Fruit fly (Drosophila melanogaster) whole organism: ENCODE results near the gene alpha-Man-Ia.

Experiments used
- CG8478 ChIP-seq: fragments of >200 bp; optimal IDR thresholded peaks from 2 replicates; lab custom pipeline; 2018; ENCODE audit warnings: inconsistent platforms
- pan ChIP-seq: fragments of >200 bp; optimal IDR thresholded peaks from 2 replicates; lab custom pipeline; 2017

DNA sequence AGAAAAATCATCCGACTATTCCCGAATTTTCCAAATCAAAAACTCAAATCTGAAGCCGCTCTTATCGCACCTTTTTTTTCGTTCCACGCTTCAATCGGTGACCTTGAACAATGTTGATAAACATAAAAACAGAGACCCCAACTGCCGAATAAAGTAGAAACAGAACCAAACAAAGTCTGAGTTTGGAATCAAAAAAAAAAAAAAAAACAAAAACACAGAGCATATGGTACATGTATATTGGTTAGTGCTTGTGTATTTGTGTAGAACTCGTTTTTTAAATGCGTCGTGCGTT, 61.9 kb downstream of the alpha-Man-Ia start:
- no peak for TF ChIP-seq CG8478 (lab: Kevin White, UChicago)
- no peak for TF ChIP-seq pan (lab: Kevin White, UChicago)
